Fruit fly (Drosophila melanogaster) whole organism, embryonic: ENCODE measurements around the gene cno.
A peak's percentile ranks its signal among the peaks of the same experiment; 100 is the strongest.

ENCODE experiments used
- ATbp ChIP-seq: fragments of 200-800 bp; sonication (Bioruptor generic); optimal IDR thresholded peaks from 2 replicates; lab custom pipeline; 2017; ENCODE audit warnings: missing biosample characterization, mild to moderate bottlenecking, missing genetic modification characterization, missing genetic modification reagents
- B-H1 ChIP-seq: fragments of 200-800 bp; sonication (Bioruptor generic); IDR thresholded peaks from 3 replicates; pipeline ENCODE4 v1.3.6; 2022; ENCODE audit warnings: missing biosample characterization, missing genetic modification characterization
- CG10366 ChIP-seq: fragments of 200-800 bp; sonication (Bioruptor generic); IDR thresholded peaks from 2 replicates; pipeline ENCODE4 v1.3.6; 2022; ENCODE audit warnings: missing biosample characterization, missing genetic modification characterization
- CG10431 ChIP-seq: fragments of 200-800 bp; sonication (Bioruptor generic); optimal IDR thresholded peaks from 3 replicates; lab custom pipeline; 2018; ENCODE audit warnings: missing biosample characterization, mild to moderate bottlenecking, missing genetic modification characterization
- CG10543 ChIP-seq: fragments of 200-800 bp; sonication (Bioruptor generic); optimal IDR thresholded peaks from 3 replicates; lab custom pipeline; 2017; ENCODE audit warnings: missing biosample characterization, mild to moderate bottlenecking, missing genetic modification characterization, moderate library complexity
- CG11723 ChIP-seq: fragments of 200-800 bp; sonication (Bioruptor generic); optimal IDR thresholded peaks from 2 replicates; lab custom pipeline; 2017; ENCODE audit warnings: missing biosample characterization, mild to moderate bottlenecking, missing genetic modification characterization
- CG1233 ChIP-seq: fragments of 200-800 bp; sonication (Bioruptor generic); optimal IDR thresholded peaks from 4 replicates; lab custom pipeline; 2018; ENCODE audit warnings: missing biosample characterization, mild to moderate bottlenecking, missing genetic modification characterization
- CG12942 ChIP-seq: fragments of 200-800 bp; sonication (Bioruptor generic); optimal IDR thresholded peaks from 3 replicates; lab custom pipeline; 2016; ENCODE audit warnings: missing biosample characterization, missing genetic modification characterization
- CG15479 ChIP-seq: fragments of 200-800 bp; sonication (Bioruptor generic); optimal IDR thresholded peaks from 3 replicates; lab custom pipeline; 2019; ENCODE audit warnings: missing biosample characterization, mild to moderate bottlenecking, missing genetic modification characterization, moderate library complexity
- CG1603 ChIP-seq: fragments of 200-800 bp; sonication (Bioruptor generic); optimal IDR thresholded peaks from 2 replicates; lab custom pipeline; 2019; ENCODE audit warnings: missing biosample characterization, mild to moderate bottlenecking, missing genetic modification characterization, moderate library complexity
- CG17385 ChIP-seq: fragments of 200-800 bp; sonication (Bioruptor generic); optimal IDR thresholded peaks from 3 replicates; lab custom pipeline; 2018; ENCODE audit warnings: missing biosample characterization, mild to moderate bottlenecking, missing genetic modification characterization
- CG1832 ChIP-seq: fragments of 200-800 bp; sonication (Bioruptor generic); optimal IDR thresholded peaks from 2 replicates; lab custom pipeline; 2017; ENCODE audit warnings: missing biosample characterization, mild to moderate bottlenecking, missing genetic modification characterization, inconsistent platforms
- CG18599 ChIP-seq: fragments of 200-800 bp; sonication (Bioruptor generic); optimal IDR thresholded peaks from 3 replicates; lab custom pipeline; 2017; ENCODE audit warnings: missing biosample characterization, missing genetic modification characterization, mild to moderate bottlenecking, moderate library complexity, missing genetic modification reagents
- CG18764 ChIP-seq: fragments of 200-800 bp; sonication (Bioruptor generic); optimal IDR thresholded peaks from 3 replicates; lab custom pipeline; 2016; ENCODE audit warnings: missing biosample characterization, missing genetic modification characterization
- CG3407 ChIP-seq: fragments of 200-800 bp; sonication (Bioruptor generic); optimal IDR thresholded peaks from 2 replicates; lab custom pipeline; 2018; ENCODE audit warnings: missing biosample characterization, mild to moderate bottlenecking, missing genetic modification characterization
- CG4328 ChIP-seq: fragments of 200-800 bp; sonication (Bioruptor generic); optimal IDR thresholded peaks from 3 replicates; lab custom pipeline; 2017; ENCODE audit warnings: missing biosample characterization, missing genetic modification reagents, missing genetic modification characterization
- CG7357 ChIP-seq: fragments of 200-800 bp; sonication (Bioruptor generic); IDR thresholded peaks from 3 replicates; pipeline ENCODE4 v1.3.6; 2022; ENCODE audit warnings: missing biosample characterization, missing genetic modification characterization
- CG7839 ChIP-seq: fragments of 200-800 bp; sonication (Bioruptor generic); optimal IDR thresholded peaks from 3 replicates; lab custom pipeline; 2018; ENCODE audit warnings: missing biosample characterization, mild to moderate bottlenecking, missing genetic modification characterization, moderate library complexity
- CG8944 ChIP-seq: fragments of 200-800 bp; sonication (Bioruptor generic); optimal IDR thresholded peaks from 3 replicates; lab custom pipeline; 2016; ENCODE audit warnings: missing biosample characterization, missing genetic modification characterization
- CG9437 ChIP-seq: fragments of 200-800 bp; sonication (Bioruptor generic); optimal IDR thresholded peaks from 2 replicates; lab custom pipeline; 2018; ENCODE audit warnings: missing biosample characterization, mild to moderate bottlenecking, missing genetic modification characterization
- CG9797 ChIP-seq: fragments of 200-800 bp; sonication (Bioruptor generic); optimal IDR thresholded peaks from 3 replicates; lab custom pipeline; 2018; ENCODE audit warnings: missing biosample characterization, mild to moderate bottlenecking, missing genetic modification characterization
- CHES-1-like ChIP-seq: fragments of 200-800 bp; sonication (Bioruptor generic); optimal IDR thresholded peaks from 2 replicates; lab custom pipeline; 2016; ENCODE audit warnings: missing biosample characterization, missing genetic modification characterization
- Dbx ChIP-seq: fragments of 200-800 bp; sonication (Bioruptor generic); IDR thresholded peaks from 3 replicates; pipeline ENCODE4 v1.3.6; 2022; ENCODE audit warnings: missing biosample characterization, missing genetic modification characterization
- Ets65A ChIP-seq: fragments of 200-800 bp; sonication (Bioruptor generic); peaks from one replicate; lab custom pipeline; 2016; ENCODE audit warnings: missing biosample characterization, missing genetic modification characterization
- Hand ChIP-seq: fragments of 200-800 bp; sonication (Bioruptor generic); optimal IDR thresholded peaks from 2 replicates; lab custom pipeline; 2017; ENCODE audit warnings: mild to moderate bottlenecking, missing biosample characterization, missing genetic modification reagents, missing genetic modification characterization
- Hr78 ChIP-seq, 2 experiments: fragments of 200-800 bp in 1 of 2; fragments of >200 bp in 1 of 2; sonication (Bioruptor generic) in 1 of 2; optimal IDR thresholded peaks; 2 replicates each; lab custom pipeline; 2017 to 2019; ENCODE audit warnings: missing biosample characterization in 2 of 2, missing genetic modification characterization in 2 of 2, mild to moderate bottlenecking in 1 of 2, moderate library complexity in 1 of 2
- MTF-1 ChIP-seq: fragments of 200-800 bp; sonication (Bioruptor generic); optimal IDR thresholded peaks from 2 replicates; lab custom pipeline; 2018; ENCODE audit warnings: missing biosample characterization, mild to moderate bottlenecking, missing genetic modification characterization, borderline replicate concordance
- Max ChIP-seq: fragments of 200-800 bp; sonication (Bioruptor generic); optimal IDR thresholded peaks from 2 replicates; lab custom pipeline; 2016; ENCODE audit warnings: missing biosample characterization, mild to moderate bottlenecking, missing genetic modification characterization
- Meics ChIP-seq: fragments of 200-800 bp; sonication (Bioruptor generic); optimal IDR thresholded peaks from 2 replicates; lab custom pipeline; 2017; ENCODE audit warnings: missing biosample characterization, mild to moderate bottlenecking, missing genetic modification characterization
- Nf-YC ChIP-seq: fragments of 200-800 bp; optimal IDR thresholded peaks from 3 replicates; lab custom pipeline; 2019; ENCODE audit warnings: missing biosample characterization, mild to moderate bottlenecking, missing genetic modification characterization, moderate library complexity
- Opbp ChIP-seq: fragments of 200-800 bp; sonication (Bioruptor generic); IDR thresholded peaks from 3 replicates; pipeline ENCODE4 v1.3.6; 2022; ENCODE audit warnings: missing biosample characterization, missing genetic modification characterization; ENCODE audit not compliant: partially characterized antibody
- Scr ChIP-seq: fragments of 200-800 bp; sonication (Bioruptor generic); IDR thresholded peaks from 2 replicates; pipeline ENCODE4 v1.3.6; 2022; ENCODE audit warnings: missing biosample characterization, missing genetic modification characterization; ENCODE audit not compliant: partially characterized antibody
- Ssrp ChIP-seq: fragments of 200-800 bp; sonication (Bioruptor generic); optimal IDR thresholded peaks from 2 replicates; lab custom pipeline; 2018; ENCODE audit warnings: missing biosample characterization, mild to moderate bottlenecking, missing genetic modification characterization, moderate library complexity
- Xbp1 ChIP-seq: fragments of 200-800 bp; sonication (Bioruptor generic); optimal IDR thresholded peaks from 3 replicates; lab custom pipeline; 2016; ENCODE audit warnings: missing biosample characterization, mild to moderate bottlenecking, missing genetic modification characterization
- corto ChIP-seq: fragments of 200-800 bp; sonication (Bioruptor generic); optimal IDR thresholded peaks from 2 replicates; lab custom pipeline; 2016; ENCODE audit warnings: missing biosample characterization, mild to moderate bottlenecking, missing genetic modification characterization, moderate library complexity
- dmrt99B ChIP-seq: fragments of 200-800 bp; sonication (Bioruptor generic); optimal IDR thresholded peaks from 2 replicates; lab custom pipeline; 2018; ENCODE audit warnings: missing biosample characterization, mild to moderate bottlenecking, missing genetic modification characterization, moderate library complexity
- eve ChIP-seq, 2 experiments: fragments of >200 bp; optimal IDR thresholded peaks; 2 replicates each; lab custom pipeline; 2017; ENCODE audit warnings: missing biosample characterization in 2 of 2, missing genetic modification characterization in 2 of 2
- fd64A ChIP-seq: fragments of 200-800 bp; sonication (Bioruptor generic); optimal IDR thresholded peaks from 3 replicates; lab custom pipeline; 2018; ENCODE audit warnings: missing biosample characterization, mild to moderate bottlenecking, missing genetic modification characterization
- gcm2 ChIP-seq: fragments of 200-800 bp; sonication (Bioruptor generic); optimal IDR thresholded peaks from 2 replicates; lab custom pipeline; 2016; ENCODE audit warnings: missing biosample characterization, missing genetic modification characterization
- grau ChIP-seq: fragments of 200-800 bp; optimal IDR thresholded peaks from 3 replicates; lab custom pipeline; 2019; ENCODE audit warnings: missing biosample characterization, mild to moderate bottlenecking, missing genetic modification characterization, moderate library complexity
- gsb-n ChIP-seq: fragments of 200-800 bp; sonication (Bioruptor generic); optimal IDR thresholded peaks from 3 replicates; lab custom pipeline; 2018; ENCODE audit warnings: missing biosample characterization, mild to moderate bottlenecking, missing genetic modification characterization
- jumu ChIP-seq: fragments of 200-800 bp; sonication (Bioruptor generic); optimal IDR thresholded peaks from 3 replicates; lab custom pipeline; 2016; ENCODE audit warnings: missing biosample characterization, missing genetic modification characterization
- lbe ChIP-seq: fragments of 200-800 bp; sonication (Bioruptor generic); optimal IDR thresholded peaks from 2 replicates; lab custom pipeline; 2016; ENCODE audit warnings: missing biosample characterization, mild to moderate bottlenecking, missing genetic modification characterization
- mld ChIP-seq: fragments of 200-800 bp; sonication (Bioruptor generic); IDR thresholded peaks from 3 replicates; pipeline ENCODE4 v1.3.6; 2022; ENCODE audit warnings: missing biosample characterization, missing genetic modification characterization; ENCODE audit not compliant: partially characterized antibody
- odd ChIP-seq: fragments of 200-800 bp; sonication (Bioruptor generic); optimal IDR thresholded peaks from 2 replicates; lab custom pipeline; 2017; ENCODE audit warnings: missing biosample characterization, mild to moderate bottlenecking, missing genetic modification characterization
- pho ChIP-seq: fragments of 200-800 bp; sonication (Bioruptor generic); optimal IDR thresholded peaks from 2 replicates; lab custom pipeline; 2016; ENCODE audit warnings: missing biosample characterization, missing genetic modification characterization
- phol ChIP-seq: fragments of 200-800 bp; sonication (Bioruptor generic); optimal IDR thresholded peaks from 3 replicates; lab custom pipeline; 2018; ENCODE audit warnings: missing biosample characterization, mild to moderate bottlenecking, missing genetic modification characterization, moderate library complexity
- pnt ChIP-seq: fragments of 200-800 bp; sonication (Bioruptor generic); optimal IDR thresholded peaks from 3 replicates; lab custom pipeline; 2016; ENCODE audit warnings: missing biosample characterization, missing genetic modification characterization
- ranshi ChIP-seq: fragments of 200-800 bp; sonication (Bioruptor generic); IDR thresholded peaks from 2 replicates; pipeline ENCODE4 v1.3.6; 2022; ENCODE audit warnings: missing biosample characterization, missing genetic modification characterization
- tin ChIP-seq: fragments of 200-800 bp; sonication (Bioruptor generic); optimal IDR thresholded peaks from 3 replicates; lab custom pipeline; 2016; ENCODE audit warnings: missing biosample characterization, missing genetic modification characterization
- toy ChIP-seq: fragments of 200-800 bp; sonication (Bioruptor generic); IDR thresholded peaks from 2 replicates; pipeline ENCODE4 v1.3.6; 2022; ENCODE audit warnings: missing biosample characterization, missing genetic modification characterization

Gene cno

DNA sequence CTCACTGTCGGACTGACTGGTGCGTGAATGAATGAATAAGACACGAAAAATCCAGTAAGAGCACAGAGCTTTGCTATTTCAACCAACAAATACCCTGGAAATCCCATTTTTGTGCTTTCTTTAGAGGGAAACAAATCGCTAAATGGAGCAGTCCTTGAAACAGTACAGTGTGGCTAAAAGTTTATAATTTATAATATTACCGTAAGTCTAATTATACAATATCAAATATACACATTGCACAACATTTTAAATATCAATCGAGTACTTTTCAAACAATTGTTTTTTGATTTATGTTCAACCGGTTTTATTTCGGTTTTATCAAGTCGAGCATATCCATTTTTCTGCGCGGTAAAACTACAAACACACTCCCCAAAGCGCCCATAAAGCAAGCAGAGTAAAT lies 24.0 kb downstream of the cno start (continued):
- TF ChIP-seq Xbp1 (GFP tag; lab: Kevin White, UChicago) (peak; percentile 3), CG10366 (GFP tag; lab: Robert Waterston, UW) (no peak), phol (tag; lab: Kevin White, UChicago) (no peak), Nf-YC (tag; lab: Kevin White, UChicago) (no peak), CG15479 (GFP tag; lab: Kevin White, UChicago) (no peak), CG18599 (peak; percentile 52), Hand (no peak), Hr78 (GFP tag; optimal IDR thresholded peaks at IDR 0.05; lab: Kevin White, UChicago) (no peak), B-H1 (GFP tag; lab: Robert Waterston, UW) (no peak), pnt (GFP tag; lab: Kevin White, UChicago) (no peak), CHES-1-like (GFP tag; lab: Kevin White, UChicago) (no peak), tin (no peak), eve (GFP tag; optimal IDR thresholded peaks at IDR 0.05; lab: Kevin White, UChicago) (peak in 1 of 2 experiments; percentile 48), corto (no peak), mld (no peak), dmrt99B (tag; lab: Kevin White, UChicago) (peak; percentile 19), CG9437 (GFP tag; lab: Kevin White, UChicago) (no peak), jumu (GFP tag; lab: Kevin White, UChicago) (no peak), CG7357 (GFP tag; lab: Robert Waterston, UW) (no peak), ranshi (GFP tag; lab: Robert Waterston, UW) (no peak), toy (GFP tag; lab: Robert Waterston, UW) (no peak), Ssrp (tag; lab: Kevin White, UChicago) (no peak), gsb-n (tag; lab: Kevin White, UChicago) (no peak), lbe (GFP tag; lab: Kevin White, UChicago) (no peak), CG11723 (no peak), CG7839 (tag; lab: Kevin White, UChicago) (peak; percentile 16), CG9797 (GFP tag; lab: Kevin White, UChicago) (no peak), CG10543 (GFP tag; lab: Kevin White, UChicago) (no peak), CG8944 (GFP tag; lab: Kevin White, UChicago) (no peak), CG1832 (GFP tag; lab: Kevin White, UChicago) (no peak), ATbp (no peak), CG1603 (tag; lab: Kevin White, UChicago) (no peak), CG12942 (no peak), Scr (GFP tag; lab: Robert Waterston, UW) (no peak), odd (no peak), CG3407 (GFP tag; lab: Kevin White, UChicago) (no peak), Opbp (GFP tag; lab: Robert Waterston, UW) (no peak), MTF-1 (GFP tag; lab: Kevin White, UChicago) (no peak), pho (GFP tag; lab: Kevin White, UChicago) (no peak), Meics (GFP tag; lab: Kevin White, UChicago) (peak; percentile 25), CG4328 (GFP tag; lab: Kevin White, UChicago) (no peak), fd64A (GFP tag; lab: Kevin White, UChicago) (no peak), grau (tag; lab: Kevin White, UChicago) (peak; percentile 23), CG10431 (GFP tag; lab: Kevin White, UChicago) (no peak), CG1233 (no peak), Dbx (GFP tag; lab: Robert Waterston, UW) (no peak), gcm2 (GFP tag; lab: Kevin White, UChicago) (no peak), CG18764 (GFP tag; lab: Kevin White, UChicago) (no peak), Ets65A (GFP tag; lab: Kevin White, UChicago) (no peak), CG17385 (GFP tag; lab: Kevin White, UChicago) (no peak), Max (GFP tag; lab: Kevin White, UChicago) (no peak)
